Worm (Caenorhabditis elegans): Measurements from ENCODE around the gene F38E1.10.

- TF ChIP-seq skn-1 (tag; optimal IDR thresholded peaks at IDR 0.05) (no peak), F16B12.6 (tag; optimal IDR thresholded peaks at IDR 0.05) (no peak)
Measured at ce11 chrV:8355435-8356212, 19.7 kb downstream of the F38E1.10 start, which contains the start of gene mom-2.

Measured in whole organism, L1 larva.